4 fruit fly cellular contexts compared by ENCODE assay signal in the genomic region with DNA sequence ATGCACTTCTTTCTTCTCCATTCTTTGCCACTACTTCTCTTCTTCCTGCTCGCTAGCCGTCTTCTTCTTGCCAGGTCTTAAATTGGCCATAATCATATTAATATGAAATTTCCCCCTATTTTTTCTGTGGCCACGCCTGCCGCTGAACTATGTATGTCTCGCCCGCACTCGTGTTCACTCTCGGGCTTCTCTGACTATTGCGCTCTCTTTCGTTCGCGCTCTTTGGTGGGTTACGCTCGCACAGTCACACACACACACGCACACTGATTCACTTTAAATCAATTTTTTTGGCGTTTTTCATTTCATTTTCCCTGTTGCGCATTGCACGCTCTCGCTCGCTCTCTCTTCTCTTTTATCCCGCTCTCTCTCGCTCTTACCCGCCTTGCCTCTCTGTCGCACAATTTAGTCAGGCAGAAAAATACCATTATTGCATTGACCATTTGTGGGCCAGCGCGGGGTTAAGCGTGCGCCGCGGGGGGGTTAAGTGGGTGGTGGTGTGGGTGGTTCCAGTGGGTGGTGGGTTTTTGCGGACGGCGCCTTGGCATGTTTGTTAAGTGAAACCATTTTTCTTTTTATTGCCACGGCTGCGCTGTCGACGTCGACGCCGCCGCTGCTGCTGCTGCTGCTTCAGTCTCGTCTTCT.
TF ChIP-seq lines count a peak whose summit lies in the region.

No protein-coding gene starts in this region.

- no peak for TF ChIP-seq CTCF in whole organism, embryonic (GFP tag; optimal IDR thresholded peaks at IDR 0.05; lab: Kevin White, UChicago)

TF ChIP-seq in whole organism, 6 proteins besides CTCF, POLR2A, EP300 and RAD21:
- no peak for TF ChIP-seq psq (optimal IDR thresholded peaks at IDR 0.05; lab: Kevin White, UChicago)
- TF ChIP-seq CG8478 (optimal IDR thresholded peaks at IDR 0.05; lab: Kevin White, UChicago): peak; percentile 77
- TF ChIP-seq Dll (optimal IDR thresholded peaks at IDR 0.05; lab: Kevin White, UChicago): peak; percentile 30
- no peak for TF ChIP-seq EcR (GFP tag; optimal IDR thresholded peaks at IDR 0.05; lab: Kevin White, UChicago)
- no peak for TF ChIP-seq pan (optimal IDR thresholded peaks at IDR 0.05; lab: Kevin White, UChicago)

TF ChIP-seq in whole organism, adult, 20 proteins besides CTCF, POLR2A, EP300 and RAD21:
- TF ChIP-seq pad (GFP tag; optimal IDR thresholded peaks at IDR 0.05; lab: Kevin White, UChicago): peak; percentile 17
- no peak for TF ChIP-seq Hr96 (GFP tag; optimal IDR thresholded peaks at IDR 0.05; lab: Kevin White, UChicago)
- TF ChIP-seq kay (GFP tag; lab: Kevin White, UChicago; ENCODE audit: borderline replicate concordance): no peak
- no peak for TF ChIP-seq toe (GFP tag; optimal IDR thresholded peaks at IDR 0.05; lab: Kevin White, UChicago)

TF ChIP-seq in whole organism, embryonic, 481 proteins besides CTCF, POLR2A, EP300 and RAD21 (continues in another document):
- TF ChIP-seq Abd-B (GFP tag; optimal IDR thresholded peaks at IDR 0.05; lab: Kevin White, UChicago) (peak; percentile 5), gt (GFP tag; IDR thresholded peaks at IDR 0.05; lab: Robert Waterston, UW) (no peak), CG4424 (GFP tag; optimal IDR thresholded peaks at IDR 0.05; lab: Kevin White, UChicago) (no peak), nerfin-1 (tag; optimal IDR thresholded peaks at IDR 0.05; lab: Kevin White, UChicago) (peak; percentile 6), CG1832 (GFP tag; optimal IDR thresholded peaks at IDR 0.05; lab: Kevin White, UChicago) (peak; percentile 95), Gsc (GFP tag; IDR thresholded peaks at IDR 0.05; lab: Robert Waterston, UW) (no peak), CG8478 (optimal IDR thresholded peaks at IDR 0.05; lab: Kevin White, UChicago) (peak; percentile 94), CG15479 (GFP tag; optimal IDR thresholded peaks at IDR 0.05; lab: Kevin White, UChicago) (peak; percentile 62), phol (tag; optimal IDR thresholded peaks at IDR 0.05; lab: Kevin White, UChicago) (peak; percentile 22), CG9727 (GFP tag; optimal IDR thresholded peaks at IDR 0.05; lab: Kevin White, UChicago) (no peak), Ets65A (GFP tag; lab: Kevin White, UChicago) (peak; percentile 10), oc (tag; optimal IDR thresholded peaks at IDR 0.05; lab: Kevin White, UChicago) (peak; percentile 35), rib (GFP tag; IDR thresholded peaks at IDR 0.05; lab: Robert Waterston, UW) (no peak), pfk (GFP tag; optimal IDR thresholded peaks at IDR 0.05; lab: Kevin White, UChicago) (no peak), H2.0 (GFP tag; IDR thresholded peaks at IDR 0.05; lab: Robert Waterston, UW) (no peak), az2 (GFP tag; optimal IDR thresholded peaks at IDR 0.05; lab: Kevin White, UChicago) (no peak), Scr (GFP tag; IDR thresholded peaks at IDR 0.05; lab: Robert Waterston, UW; ENCODE audit: partially characterized antibody) (0 out of 2 replicates have a peak, but pooled peaks have one; percentile 19), onecut (GFP tag; IDR thresholded peaks at IDR 0.05; lab: Robert Waterston, UW) (peak; percentile 16), CG32772 (GFP tag; IDR thresholded peaks at IDR 0.05; lab: Robert Waterston, UW) (peak; percentile 22; the same call in 1 of the 2 replicates), cad (GFP tag; optimal IDR thresholded peaks at IDR 0.05; lab: Kevin White, UChicago) (peak; percentile 63), tll (GFP tag; optimal IDR thresholded peaks at IDR 0.05; lab: Kevin White, UChicago) (peak in 1 of 2 experiments; percentile 52), CG31224 (GFP tag; IDR thresholded peaks at IDR 0.05; lab: Robert Waterston, UW) (no peak), mld (GFP tag; IDR thresholded peaks at IDR 0.05; lab: Robert Waterston, UW; ENCODE audit: partially characterized antibody) (no peak), Trl (optimal IDR thresholded peaks at IDR 0.05; lab: Kevin White, UChicago) (peak; percentile 62 to 67), Trl (GFP tag; optimal IDR thresholded peaks at IDR 0.05; lab: Kevin White, UChicago) (no peak), Deaf1 (tag; optimal IDR thresholded peaks at IDR 0.05; lab: Kevin White, UChicago) (peak; percentile 17), crol (GFP tag; IDR thresholded peaks at IDR 0.05; lab: Robert Waterston, UW) (peak; percentile 91), Adf1 (GFP tag; IDR thresholded peaks at IDR 0.05; lab: Robert Waterston, UW) (peak; percentile 84), sd (tag; optimal IDR thresholded peaks at IDR 0.05; lab: Kevin White, UChicago) (peak; percentile 23), vvl (GFP tag; IDR thresholded peaks at IDR 0.05; lab: Robert Waterston, UW) (0 out of 2 replicates have a peak, but pooled peaks have one; percentile 30), Rx (GFP tag; IDR thresholded peaks at IDR 0.05; lab: Robert Waterston, UW) (no peak), cg (GFP tag; optimal IDR thresholded peaks at IDR 0.05; lab: Kevin White, UChicago) (peak; percentile 87), Nf-YB (GFP tag; optimal IDR thresholded peaks at IDR 0.05; lab: Kevin White, UChicago) (peak; percentile 97), scrt (GFP tag; optimal IDR thresholded peaks at IDR 0.05; lab: Kevin White, UChicago) (peak; percentile 89), seq (GFP tag; IDR thresholded peaks at IDR 0.05; lab: Robert Waterston, UW) (peak; percentile 71), CG10321 (GFP tag; IDR thresholded peaks at IDR 0.05; lab: Robert Waterston, UW) (peak; percentile 96), Nf-YC (tag; optimal IDR thresholded peaks at IDR 0.05; lab: Kevin White, UChicago) (peak; percentile 98)

TF ChIP-seq in whole organism, wandering third instar larva, 38 proteins besides CTCF, POLR2A, EP300 and RAD21:
- peak; percentile 64 for TF ChIP-seq Vsx2 (GFP tag; optimal IDR thresholded peaks at IDR 0.05; lab: Kevin White, UChicago; ENCODE audit: partially characterized antibody)
- TF ChIP-seq Dfd (GFP tag; optimal IDR thresholded peaks at IDR 0.05; lab: Kevin White, UChicago): peak; percentile 31
- TF ChIP-seq h (GFP tag; optimal IDR thresholded peaks at IDR 0.05; lab: Kevin White, UChicago): no peak
